Fruit fly (Drosophila melanogaster): ENCODE results near the gene msi.
A peak's percentile ranks its signal among the peaks of the same experiment; 100 is the strongest.

msi gene

DNA sequence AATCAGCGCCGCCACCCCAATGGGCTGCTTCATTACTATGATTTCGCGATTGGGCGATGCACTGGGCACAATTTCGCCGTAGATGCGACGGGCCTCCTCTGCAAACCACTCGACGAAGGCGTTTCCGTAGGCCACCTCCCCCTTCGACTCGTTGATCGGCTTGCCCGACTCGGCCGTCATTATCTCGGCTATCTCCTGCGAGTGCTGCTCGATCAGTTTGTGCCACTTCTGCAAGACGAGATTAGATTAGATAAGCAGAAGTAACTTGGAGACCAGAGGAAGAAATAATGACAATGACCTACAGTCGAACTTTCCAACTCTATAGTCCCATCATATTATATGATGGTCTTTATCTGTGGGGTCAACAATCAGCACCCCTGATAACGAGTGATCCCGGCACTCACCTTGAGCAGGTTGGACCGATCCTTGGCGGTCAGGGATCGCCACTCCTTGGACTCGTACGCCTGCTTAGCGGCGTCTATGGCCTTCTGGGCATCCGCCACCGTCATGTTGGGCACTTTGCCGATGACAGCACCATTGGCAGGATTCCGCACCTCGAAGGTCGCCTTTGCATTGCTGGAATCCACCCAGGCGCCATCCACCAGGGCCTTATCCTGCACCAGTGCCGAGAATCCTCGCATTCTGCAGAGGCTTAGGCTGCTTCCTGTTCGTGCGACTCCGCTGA, 110.2 kb downstream of the msi start (continued):
- TF ChIP-seq CG9817 (tag; optimal IDR thresholded peaks at IDR 0.05), result no peak
- TF ChIP-seq CG17186 (GFP tag; optimal IDR thresholded peaks at IDR 0.05), result no peak
- TF ChIP-seq CG13894 (tag; optimal IDR thresholded peaks at IDR 0.05), result no peak
- no peak for TF ChIP-seq az2 (GFP tag; optimal IDR thresholded peaks at IDR 0.05)
- TF ChIP-seq bowl (GFP tag; IDR thresholded peaks at IDR 0.05), result no peak
- no peak for TF ChIP-seq Dek (tag; optimal IDR thresholded peaks at IDR 0.05)
- TF ChIP-seq CG4820 (GFP tag; optimal IDR thresholded peaks at IDR 0.05), result no peak
- TF ChIP-seq GATAe (GFP tag; conservative IDR thresholded peaks at IDR 0.05), result peak; percentile 76; the same call in 1 of the 2 replicates
- TF ChIP-seq tll (GFP tag; optimal IDR thresholded peaks at IDR 0.05), result no peak
- TF ChIP-seq exex (tag; optimal IDR thresholded peaks at IDR 0.05), result peak; percentile 51
- no peak for TF ChIP-seq gro (GFP tag; optimal IDR thresholded peaks at IDR 0.05)
- no peak for TF ChIP-seq Doc3 (GFP tag; IDR thresholded peaks at IDR 0.05; ENCODE audit: partially characterized antibody)
- no peak for TF ChIP-seq dmrt11E (tag; optimal IDR thresholded peaks at IDR 0.05)
- TF ChIP-seq CG11696 (GFP tag; IDR thresholded peaks at IDR 0.05), result no peak
- no peak for TF ChIP-seq CG9876 (GFP tag; optimal IDR thresholded peaks at IDR 0.05)
- peak in 1 of 2 experiments; percentile 90 for TF ChIP-seq Hr78 (GFP tag; optimal IDR thresholded peaks at IDR 0.05)
- TF ChIP-seq dimm (GFP tag; IDR thresholded peaks at IDR 0.05), result no peak
- no peak for TF ChIP-seq CG33557 (GFP tag; optimal IDR thresholded peaks at IDR 0.05)
- no peak for TF ChIP-seq Tbp (GFP tag; optimal IDR thresholded peaks at IDR 0.05)
- peak; percentile 79 for TF ChIP-seq Deaf1 (tag; optimal IDR thresholded peaks at IDR 0.05)
- no peak for TF ChIP-seq sqz (GFP tag; optimal IDR thresholded peaks at IDR 0.05)
- no peak for TF ChIP-seq Jarid2 (GFP tag; optimal IDR thresholded peaks at IDR 0.05)
- TF ChIP-seq CG7357 (GFP tag; IDR thresholded peaks at IDR 0.05), result no peak
- TF ChIP-seq Eip74EF (GFP tag; optimal IDR thresholded peaks at IDR 0.05), result no peak
- no peak for TF ChIP-seq CG43689 (GFP tag; IDR thresholded peaks at IDR 0.05)
- TF ChIP-seq CG15696 (tag; optimal IDR thresholded peaks at IDR 0.05), result no peak

DNA sequence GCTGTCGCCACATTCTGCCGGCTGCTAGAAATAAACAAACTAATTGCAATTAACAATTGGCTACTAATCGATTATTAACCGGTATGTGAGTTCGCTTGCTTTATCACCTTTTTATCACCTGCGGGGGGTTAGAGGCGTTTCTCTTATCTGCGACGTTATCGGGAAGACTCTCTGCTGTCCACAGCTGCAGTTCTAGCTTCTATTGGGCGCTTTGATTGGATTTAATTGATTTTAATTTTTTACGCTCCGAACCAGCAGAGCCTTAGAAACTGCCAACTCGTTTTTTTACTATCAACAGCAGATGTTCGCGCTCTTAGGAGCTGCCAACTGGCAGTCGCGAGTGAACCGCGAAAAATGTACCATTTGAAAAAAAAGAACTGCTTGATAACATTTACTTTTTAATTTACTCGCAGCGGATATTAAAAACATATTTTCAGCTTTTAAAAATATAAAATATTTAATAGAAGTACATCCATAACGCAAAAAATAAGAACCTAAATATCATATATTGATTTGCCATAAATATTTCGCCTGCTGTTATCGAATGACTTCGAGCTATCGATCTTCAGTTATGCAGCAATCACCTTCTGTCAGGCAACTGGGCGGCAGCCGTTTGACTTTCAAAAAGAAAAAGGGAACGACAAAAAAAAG, 110.8 kb downstream of the msi start, which contains the start of gene Ssadh:
TSS of gene Ssadh (minus strand) at position 300 of the 651 bp plus-strand sequence.
- 0 out of 2 replicates have a peak, but pooled peaks have one; percentile 47 for TF ChIP-seq ato (GFP tag; IDR thresholded peaks at IDR 0.05; ENCODE audit: partially characterized antibody)
- peak; percentile 61; the same call in 1 of the 2 replicates for TF ChIP-seq Bgb (GFP tag; IDR thresholded peaks at IDR 0.05; ENCODE audit: partially characterized antibody)
- no peak for TF ChIP-seq eve (GFP tag; optimal IDR thresholded peaks at IDR 0.05)
- TF ChIP-seq CG15514 (GFP tag; optimal IDR thresholded peaks at IDR 0.05), result peak; percentile 95
- no peak for TF ChIP-seq CG2129 (GFP tag; IDR thresholded peaks at IDR 0.05; ENCODE audit: partially characterized antibody)
- TF ChIP-seq CG3407 (GFP tag; optimal IDR thresholded peaks at IDR 0.05), result no peak
- TF ChIP-seq CoRest (tag; optimal IDR thresholded peaks at IDR 0.05), result peak; percentile 64
- TF ChIP-seq CG10267 (tag; optimal IDR thresholded peaks at IDR 0.05), result peak; percentile 44
- TF ChIP-seq CG17361 (GFP tag; IDR thresholded peaks at IDR 0.05), result peak; percentile 20; the same call in 1 of the 3 replicates
- TF ChIP-seq kah (GFP tag; optimal IDR thresholded peaks at IDR 0.05), result no peak
- TF ChIP-seq gfzf (GFP tag; optimal IDR thresholded peaks at IDR 0.05), result peak; percentile 23
- TF ChIP-seq CG6765 (GFP tag; optimal IDR thresholded peaks at IDR 0.05), result no peak
- TF ChIP-seq onecut (GFP tag; IDR thresholded peaks at IDR 0.05), result peak; percentile 93
- no peak for TF ChIP-seq Lhr (GFP tag; optimal IDR thresholded peaks at IDR 0.05)
- no peak for TF ChIP-seq CG30431 (GFP tag; optimal IDR thresholded peaks at IDR 0.05)
- no peak for TF ChIP-seq Chrac-16 (GFP tag; optimal IDR thresholded peaks at IDR 0.05)
- TF ChIP-seq Ptx1 (GFP tag; IDR thresholded peaks at IDR 0.05), result no peak
- peak; percentile 9 for TF ChIP-seq CG2120 (GFP tag; optimal IDR thresholded peaks at IDR 0.05)
- TF ChIP-seq CG16779 (GFP tag; IDR thresholded peaks at IDR 0.05), result no peak
- TF ChIP-seq Scr (GFP tag; IDR thresholded peaks at IDR 0.05; ENCODE audit: partially characterized antibody), result peak; percentile 57
- TF ChIP-seq ranshi (GFP tag; IDR thresholded peaks at IDR 0.05), result no peak
- no peak for TF ChIP-seq CG10431 (GFP tag; optimal IDR thresholded peaks at IDR 0.05)
